Worm (Caenorhabditis elegans): ENCODE data around the gene nex-4.

The nex-4 gene

DNA sequence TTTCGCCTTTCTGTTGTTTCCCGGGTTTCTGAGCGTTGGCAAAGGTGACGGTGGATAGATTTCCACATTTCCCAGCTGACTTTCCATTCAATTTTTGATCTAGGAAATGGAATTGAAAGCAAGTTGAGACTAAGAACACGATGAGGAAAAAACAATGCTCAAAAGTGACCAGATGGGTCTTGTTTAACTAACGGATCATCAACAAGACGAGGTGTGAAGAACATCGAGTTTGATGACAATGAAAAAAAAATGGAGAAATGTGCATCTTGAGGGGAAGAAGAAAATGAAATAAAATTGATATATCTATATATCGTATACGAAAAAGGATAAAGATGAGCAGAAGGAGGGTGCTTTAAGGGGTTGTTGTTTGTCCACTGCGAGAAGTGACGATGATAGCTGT is 26.3 kb downstream of the nex-4 start, which contains the start of gene T19H12.6:
T19H12.6 (minus strand) TSS at position 101 of the 400 bp plus-strand sequence.
- TF ChIP-seq sea-1 (GFP tag; conservative IDR thresholded peaks at IDR 0.05) (no peak), pes-1 (GFP tag; IDR thresholded peaks at IDR 0.05) (no peak), hmg-4 (GFP tag; optimal IDR thresholded peaks at IDR 0.05) (no peak), ama-1 (optimal IDR thresholded peaks at IDR 0.05) (no peak), flt-1 (GFP tag; IDR thresholded peaks at IDR 0.05) (no peak), aly-1 (tag; optimal IDR thresholded peaks at IDR 0.05) (no peak), ets-7 (tag; optimal IDR thresholded peaks at IDR 0.05) (no peak), ceh-13 (GFP tag; optimal IDR thresholded peaks at IDR 0.05) (no peak), tbx-37 (GFP tag; conservative IDR thresholded peaks at IDR 0.05) (no peak), F13C5.2 (tag; optimal IDR thresholded peaks at IDR 0.05) (no peak), ceh-36 (tag; optimal IDR thresholded peaks at IDR 0.05) (no peak), scrt-1 (GFP tag; IDR thresholded peaks at IDR 0.05) (no peak), hmbx-1 (tag; optimal IDR thresholded peaks at IDR 0.05) (no peak), tra-4 (tag; optimal IDR thresholded peaks at IDR 0.05) (no peak)

ce11 chrV:4879251-4879650 is 28.0 kb downstream of the nex-4 start, which contains the start of gene T19H12.15:
T19H12.15 (minus strand) TSS chrV:4879351.
- TF ChIP-seq hnd-1 (tag; optimal IDR thresholded peaks at IDR 0.05) (no peak), ets-7 (tag; optimal IDR thresholded peaks at IDR 0.05) (no peak), ceh-13 (GFP tag; optimal IDR thresholded peaks at IDR 0.05) (no peak), sea-1 (GFP tag; conservative IDR thresholded peaks at IDR 0.05) (no peak), tbx-11 (GFP tag; IDR thresholded peaks at IDR 0.05) (no peak), tra-4 (tag; optimal IDR thresholded peaks at IDR 0.05) (no peak), F13C5.2 (tag; optimal IDR thresholded peaks at IDR 0.05) (no peak), ama-1 (optimal IDR thresholded peaks at IDR 0.05) (no peak), B0310.2 (tag; optimal IDR thresholded peaks at IDR 0.05) (no peak), hmg-4 (GFP tag; optimal IDR thresholded peaks at IDR 0.05) (no peak), flt-1 (GFP tag; IDR thresholded peaks at IDR 0.05) (no peak)

DNA sequence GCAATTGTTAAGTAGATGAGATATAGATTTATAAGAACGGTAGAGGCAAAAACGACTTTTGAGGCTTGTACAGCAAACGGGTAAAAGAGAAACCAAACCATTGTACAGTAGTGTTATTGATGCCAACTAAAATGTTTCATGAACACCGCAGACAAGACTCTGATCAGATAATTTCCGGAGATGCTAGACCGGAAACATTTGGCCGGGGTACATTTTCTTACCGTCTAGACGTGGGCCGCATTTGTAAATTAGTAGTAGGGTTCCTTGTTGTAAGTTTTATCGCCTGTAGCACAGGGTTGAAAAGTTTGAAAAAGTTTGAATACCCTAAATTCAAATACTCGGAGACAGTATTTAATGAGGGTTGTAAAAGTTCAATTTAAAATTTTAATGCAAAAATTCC is 30.1 kb downstream of the nex-4 start, which contains the start of gene str-32:
str-32 (minus strand) TSS at position 101 of the 400 bp plus-strand sequence.
- no peak for TF ChIP-seq flt-1 (GFP tag; IDR thresholded peaks at IDR 0.05)
- no peak for TF ChIP-seq tra-4 (tag; optimal IDR thresholded peaks at IDR 0.05)
- no peak for TF ChIP-seq hnd-1 (tag; optimal IDR thresholded peaks at IDR 0.05)
- TF ChIP-seq sea-1 (GFP tag; conservative IDR thresholded peaks at IDR 0.05): no peak
- TF ChIP-seq B0310.2 (tag; optimal IDR thresholded peaks at IDR 0.05): no peak
- TF ChIP-seq hmg-4 (GFP tag; optimal IDR thresholded peaks at IDR 0.05): no peak
- no peak for TF ChIP-seq ama-1 (optimal IDR thresholded peaks at IDR 0.05)
- TF ChIP-seq tbx-37 (GFP tag; conservative IDR thresholded peaks at IDR 0.05): no peak
- TF ChIP-seq ets-7 (tag; optimal IDR thresholded peaks at IDR 0.05): no peak

DNA sequence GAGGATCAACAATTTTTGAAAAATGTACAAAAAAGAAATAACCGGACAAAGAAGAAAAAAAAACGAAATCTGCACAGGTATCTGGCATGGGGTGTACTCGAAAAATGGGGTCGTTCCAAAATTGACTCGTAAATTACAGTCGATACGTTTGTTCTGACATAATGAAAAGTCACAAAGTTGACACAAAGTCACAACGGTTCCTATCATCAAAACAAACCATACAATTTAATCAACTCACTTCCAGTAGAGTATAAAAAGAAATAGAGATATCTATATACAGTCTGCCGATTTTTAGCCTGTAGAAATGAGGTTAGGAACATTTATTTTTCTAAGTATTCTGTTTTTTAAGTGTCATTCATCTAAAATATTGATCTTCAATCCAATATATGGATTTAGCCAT is 33.3 kb downstream of the nex-4 start, which contains the start of gene T19H12.12:
T19H12.12 (plus strand) TSS at position 301 of the 400 bp plus-strand sequence.
- TF ChIP-seq aly-1 (tag; optimal IDR thresholded peaks at IDR 0.05) (no peak), B0310.2 (tag; optimal IDR thresholded peaks at IDR 0.05) (no peak), scrt-1 (GFP tag; IDR thresholded peaks at IDR 0.05) (no peak), pes-1 (GFP tag; IDR thresholded peaks at IDR 0.05) (no peak), hnd-1 (tag; optimal IDR thresholded peaks at IDR 0.05) (no peak), ets-7 (tag; optimal IDR thresholded peaks at IDR 0.05) (no peak), tra-4 (tag; optimal IDR thresholded peaks at IDR 0.05) (no peak), flt-1 (GFP tag; IDR thresholded peaks at IDR 0.05) (no peak), ceh-13 (GFP tag; optimal IDR thresholded peaks at IDR 0.05) (no peak), ama-1 (optimal IDR thresholded peaks at IDR 0.05) (no peak), hmg-4 (GFP tag; optimal IDR thresholded peaks at IDR 0.05) (no peak), F13C5.2 (tag; optimal IDR thresholded peaks at IDR 0.05) (no peak), sea-1 (GFP tag; conservative IDR thresholded peaks at IDR 0.05) (no peak), tbx-37 (GFP tag; conservative IDR thresholded peaks at IDR 0.05) (no peak), ceh-36 (tag; optimal IDR thresholded peaks at IDR 0.05) (no peak), tbx-11 (GFP tag; IDR thresholded peaks at IDR 0.05) (no peak), hmbx-1 (tag; optimal IDR thresholded peaks at IDR 0.05) (no peak)

ce11 chrV:4885372-4885771 is 34.1 kb downstream of the nex-4 start, which contains the start of gene T19H12.3:
T19H12.3 (plus strand) TSS chrV:4885672.
- no peak for TF ChIP-seq flt-1 (GFP tag; IDR thresholded peaks at IDR 0.05)
- no peak for TF ChIP-seq hnd-1 (tag; optimal IDR thresholded peaks at IDR 0.05)
- no peak for TF ChIP-seq B0310.2 (tag; optimal IDR thresholded peaks at IDR 0.05)
- TF ChIP-seq tra-4 (tag; optimal IDR thresholded peaks at IDR 0.05): no peak
- no peak for TF ChIP-seq ets-7 (tag; optimal IDR thresholded peaks at IDR 0.05)
- no peak for TF ChIP-seq hmg-4 (GFP tag; optimal IDR thresholded peaks at IDR 0.05)
- no peak for TF ChIP-seq pes-1 (GFP tag; IDR thresholded peaks at IDR 0.05)
- TF ChIP-seq sea-1 (GFP tag; conservative IDR thresholded peaks at IDR 0.05): no peak
- TF ChIP-seq ama-1 (optimal IDR thresholded peaks at IDR 0.05): no peak
- TF ChIP-seq aly-1 (tag; optimal IDR thresholded peaks at IDR 0.05): no peak
- no peak for TF ChIP-seq hmbx-1 (tag; optimal IDR thresholded peaks at IDR 0.05)
- TF ChIP-seq tbx-37 (GFP tag; conservative IDR thresholded peaks at IDR 0.05): no peak
- TF ChIP-seq ceh-13 (GFP tag; optimal IDR thresholded peaks at IDR 0.05): no peak
- TF ChIP-seq tbx-11 (GFP tag; IDR thresholded peaks at IDR 0.05): no peak
- TF ChIP-seq scrt-1 (GFP tag; IDR thresholded peaks at IDR 0.05): no peak

DNA sequence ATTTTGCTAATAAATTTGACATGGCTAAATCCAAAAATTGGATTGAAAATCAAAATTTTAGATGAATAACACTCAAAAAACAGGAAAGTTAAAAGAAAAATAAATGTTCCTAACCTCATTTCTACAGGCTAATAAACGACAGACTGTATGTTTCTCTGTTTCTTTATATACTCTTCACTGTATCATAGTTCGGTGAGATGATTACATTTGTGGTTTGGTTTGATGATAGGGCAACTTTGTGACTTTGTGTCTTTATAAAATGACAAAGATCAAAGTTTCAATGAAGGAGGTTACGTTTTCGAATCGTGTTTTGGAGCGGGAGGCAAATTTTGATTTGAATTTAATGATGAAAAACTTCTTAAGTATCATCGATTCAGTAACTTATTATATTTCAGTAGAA is 38.2 kb downstream of the nex-4 start, which contains the start of gene ugt-12:
ugt-12 (minus strand) TSS at position 153 of the 400 bp plus-strand sequence.
- no peak for TF ChIP-seq tra-4 (tag; optimal IDR thresholded peaks at IDR 0.05)
- no peak for TF ChIP-seq hmg-4 (GFP tag; optimal IDR thresholded peaks at IDR 0.05)
- TF ChIP-seq flt-1 (GFP tag; IDR thresholded peaks at IDR 0.05): no peak
- TF ChIP-seq ceh-13 (GFP tag; optimal IDR thresholded peaks at IDR 0.05): no peak
- TF ChIP-seq scrt-1 (GFP tag; IDR thresholded peaks at IDR 0.05): no peak
- TF ChIP-seq F13C5.2 (tag; optimal IDR thresholded peaks at IDR 0.05): no peak
- no peak for TF ChIP-seq ceh-36 (tag; optimal IDR thresholded peaks at IDR 0.05)
- no peak for TF ChIP-seq sea-1 (GFP tag; conservative IDR thresholded peaks at IDR 0.05)
- no peak for TF ChIP-seq aly-1 (tag; optimal IDR thresholded peaks at IDR 0.05)
- TF ChIP-seq hnd-1 (tag; optimal IDR thresholded peaks at IDR 0.05): no peak
- no peak for TF ChIP-seq ets-7 (tag; optimal IDR thresholded peaks at IDR 0.05)

- TF ChIP-seq hnd-1 (tag; optimal IDR thresholded peaks at IDR 0.05) (no peak), tbx-37 (GFP tag; conservative IDR thresholded peaks at IDR 0.05) (no peak), pes-1 (GFP tag; IDR thresholded peaks at IDR 0.05) (no peak), tbx-11 (GFP tag; IDR thresholded peaks at IDR 0.05) (no peak), ceh-36 (tag; optimal IDR thresholded peaks at IDR 0.05) (no peak), scrt-1 (GFP tag; IDR thresholded peaks at IDR 0.05) (no peak), tra-4 (tag; optimal IDR thresholded peaks at IDR 0.05) (no peak), flt-1 (GFP tag; IDR thresholded peaks at IDR 0.05) (no peak), hmbx-1 (tag; optimal IDR thresholded peaks at IDR 0.05) (no peak), ceh-13 (GFP tag; optimal IDR thresholded peaks at IDR 0.05) (no peak), aly-1 (tag; optimal IDR thresholded peaks at IDR 0.05) (no peak), hmg-4 (GFP tag; optimal IDR thresholded peaks at IDR 0.05) (no peak), ets-7 (tag; optimal IDR thresholded peaks at IDR 0.05) (no peak), ama-1 (optimal IDR thresholded peaks at IDR 0.05) (no peak), B0310.2 (tag; optimal IDR thresholded peaks at IDR 0.05) (no peak)
Observed at ce11 chrV:4889976-4890479, 38.8 kb downstream of the nex-4 start, which contains the start of gene T19H12.2. T19H12.2 (plus strand) TSS chrV:4890429.
